Worm (Caenorhabditis elegans): Measurements from ENCODE around the gene F36D3.16.
A peak's percentile ranks its signal among the peaks of the same experiment; 100 is the strongest.

The F36D3.16 gene

DNA sequence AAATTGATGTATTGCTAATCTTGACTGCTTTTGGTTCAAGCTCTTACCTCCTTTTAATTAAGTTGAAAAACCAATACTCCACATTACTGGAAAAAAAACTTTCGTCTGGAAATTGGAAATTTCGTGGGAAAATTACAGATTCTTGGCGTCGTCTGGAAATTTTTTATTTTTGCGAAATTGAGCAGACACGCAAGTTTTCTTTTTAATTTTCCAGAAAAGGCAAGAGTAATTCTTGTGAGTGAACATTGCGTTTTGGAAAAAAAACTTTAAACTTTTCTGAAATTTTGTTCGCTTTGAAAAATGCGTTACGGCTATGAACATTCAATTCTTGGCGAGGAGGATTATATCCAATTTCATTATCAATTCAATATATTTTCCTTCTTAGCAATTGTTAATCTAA, 37.7 kb downstream of the F36D3.16 start, which contains the start of gene sru-45:
Gene sru-45, plus strand, starts transcription at position 301 of the 400 bp plus-strand sequence.
- no peak for TF ChIP-seq efl-3 (GFP tag; optimal IDR thresholded peaks at IDR 0.05)
- TF ChIP-seq snpc-4 (tag; optimal IDR thresholded peaks at IDR 0.05), result no peak
- TF ChIP-seq lin-35 (GFP tag; optimal IDR thresholded peaks at IDR 0.05), result no peak
- no peak for TF ChIP-seq zag-1 (tag; optimal IDR thresholded peaks at IDR 0.05)
- no peak for TF ChIP-seq isw-1 (GFP tag; IDR thresholded peaks at IDR 0.05)
- no peak for TF ChIP-seq zip-4 (GFP tag; optimal IDR thresholded peaks at IDR 0.05)
- no peak for TF ChIP-seq elt-3 (tag; optimal IDR thresholded peaks at IDR 0.05)
- TF ChIP-seq efl-1 (optimal IDR thresholded peaks at IDR 0.05), result no peak
- no peak for TF ChIP-seq efl-1 (GFP tag; optimal IDR thresholded peaks at IDR 0.05 in 1 of 2)
- TF ChIP-seq nhr-77 (tag; optimal IDR thresholded peaks at IDR 0.05), result no peak
- no peak for TF ChIP-seq jun-1 (tag; optimal IDR thresholded peaks at IDR 0.05)
- no peak for TF ChIP-seq ama-1 (optimal IDR thresholded peaks at IDR 0.05)
- TF ChIP-seq nhr-19 (GFP tag; conservative IDR thresholded peaks at IDR 0.05), result no peak
- TF ChIP-seq ceh-82 (tag; optimal IDR thresholded peaks at IDR 0.05), result no peak
- TF ChIP-seq nhr-47 (tag; optimal IDR thresholded peaks at IDR 0.05), result no peak
- no peak for TF ChIP-seq fos-1 (tag; optimal IDR thresholded peaks at IDR 0.05)
- no peak for TF ChIP-seq pqm-1 (tag; optimal IDR thresholded peaks at IDR 0.05)

DNA sequence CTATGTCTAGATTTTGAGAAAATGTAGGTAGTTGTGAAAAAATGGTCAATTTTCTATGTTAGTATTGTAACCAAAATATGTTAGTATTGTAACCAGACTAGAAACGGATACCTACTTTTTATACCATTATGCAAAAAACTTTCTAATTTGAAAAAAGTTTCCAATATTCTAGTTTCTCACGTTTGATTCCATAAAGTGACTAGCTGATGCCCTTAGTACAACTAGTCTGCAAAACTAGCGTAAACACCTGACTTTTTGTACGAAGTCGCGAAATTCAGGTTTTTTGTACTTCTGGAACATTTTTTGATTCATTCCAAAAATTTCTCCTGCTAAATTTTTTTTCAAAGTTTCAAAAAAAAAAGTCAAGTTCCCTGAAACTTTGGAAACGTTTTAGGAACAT, 40.2 kb downstream of the F36D3.16 start:
- TF ChIP-seq C04F5.9 (tag; optimal IDR thresholded peaks at IDR 0.05), result no peak
- TF ChIP-seq lin-15B (tag; optimal IDR thresholded peaks at IDR 0.05), result no peak
- no peak for TF ChIP-seq vab-15 (tag; optimal IDR thresholded peaks at IDR 0.05)
- no peak for TF ChIP-seq mdl-1 (tag; optimal IDR thresholded peaks at IDR 0.05)
- TF ChIP-seq F16B12.6 (tag; optimal IDR thresholded peaks at IDR 0.05), result no peak
- TF ChIP-seq unc-30 (tag; optimal IDR thresholded peaks at IDR 0.05), result no peak
- TF ChIP-seq efl-1 (optimal IDR thresholded peaks at IDR 0.05), result no peak
- no peak for TF ChIP-seq efl-1 (GFP tag; optimal IDR thresholded peaks at IDR 0.05 in 1 of 2)
- no peak for TF ChIP-seq nhr-28 (tag; optimal IDR thresholded peaks at IDR 0.05)
- no peak for TF ChIP-seq hpl-2 (GFP tag; optimal IDR thresholded peaks at IDR 0.05)

DNA sequence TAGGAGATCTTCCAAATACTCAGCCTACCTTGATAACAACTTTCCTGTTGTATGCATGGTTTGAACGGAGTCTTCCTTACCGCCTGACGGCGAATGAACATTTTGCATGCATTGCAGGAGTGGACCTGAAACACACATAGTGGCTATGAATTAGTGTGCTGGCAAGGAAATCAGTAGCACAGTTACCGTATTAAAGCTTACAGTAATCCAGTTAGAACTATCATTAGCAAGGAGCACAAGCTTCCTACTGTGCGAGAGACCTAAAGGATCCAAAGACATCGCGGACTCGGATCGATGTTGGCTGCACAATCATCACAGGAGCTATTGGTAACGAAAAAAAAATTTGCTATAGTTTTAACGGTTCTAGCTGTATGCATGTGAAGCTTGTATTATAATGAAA, 42.8 kb downstream of the F36D3.16 start, which contains the start of gene nhr-233:
Gene nhr-233, minus strand, starts transcription at position 101 of the 400 bp plus-strand sequence.
- no peak for TF ChIP-seq dsc-1 (tag; optimal IDR thresholded peaks at IDR 0.05)
- no peak for TF ChIP-seq lin-35 (GFP tag; optimal IDR thresholded peaks at IDR 0.05)
- no peak for TF ChIP-seq swsn-7 (tag; optimal IDR thresholded peaks at IDR 0.05)
- TF ChIP-seq vab-15 (tag; optimal IDR thresholded peaks at IDR 0.05), result no peak
- no peak for TF ChIP-seq lin-13 (GFP tag; optimal IDR thresholded peaks at IDR 0.05)
- no peak for TF ChIP-seq Y116A8C.19 (tag; optimal IDR thresholded peaks at IDR 0.05; ENCODE audit: borderline replicate concordance)
- TF ChIP-seq skn-1 (tag; optimal IDR thresholded peaks at IDR 0.05), result no peak
- TF ChIP-seq jun-1 (tag; optimal IDR thresholded peaks at IDR 0.05), result no peak
- no peak for TF ChIP-seq aha-1 (tag; optimal IDR thresholded peaks at IDR 0.05)
- no peak for TF ChIP-seq sox-4 (tag; optimal IDR thresholded peaks at IDR 0.05)
- no peak for TF ChIP-seq ceh-82 (tag; optimal IDR thresholded peaks at IDR 0.05)
- no peak for TF ChIP-seq nhr-11 (tag; optimal IDR thresholded peaks at IDR 0.05)

DNA sequence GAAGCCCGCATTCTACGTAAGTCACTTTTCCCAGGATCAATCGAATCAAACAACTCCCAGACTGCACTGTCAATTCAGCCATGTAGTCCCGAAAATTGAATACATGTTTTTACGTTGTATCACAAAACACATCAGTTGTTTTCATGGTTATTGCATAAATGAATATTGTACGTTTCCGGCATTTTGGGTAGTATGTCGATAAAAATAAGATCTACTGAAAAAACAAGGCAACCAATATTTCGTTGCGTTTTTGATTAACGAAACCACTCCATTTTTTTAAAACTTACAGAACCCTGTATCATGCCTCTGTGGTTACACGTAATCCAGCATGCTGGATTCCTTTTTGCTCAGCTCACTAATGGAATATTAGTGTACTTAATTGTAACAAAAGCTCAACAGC, 45.3 kb downstream of the F36D3.16 start, which contains the start of gene str-149:
Gene str-149, plus strand, starts transcription at position 301 of the 400 bp plus-strand sequence.
- TF ChIP-seq ceh-88 (GFP tag; IDR thresholded peaks at IDR 0.05) (no peak), Y116A8C.19 (tag; optimal IDR thresholded peaks at IDR 0.05; ENCODE audit: borderline replicate concordance) (no peak), C04F5.9 (tag; optimal IDR thresholded peaks at IDR 0.05) (no peak), efl-1 (optimal IDR thresholded peaks at IDR 0.05) (no peak), efl-1 (GFP tag; optimal IDR thresholded peaks at IDR 0.05 in 1 of 2) (peak in 1 of 2 experiments; percentile 53)

DNA sequence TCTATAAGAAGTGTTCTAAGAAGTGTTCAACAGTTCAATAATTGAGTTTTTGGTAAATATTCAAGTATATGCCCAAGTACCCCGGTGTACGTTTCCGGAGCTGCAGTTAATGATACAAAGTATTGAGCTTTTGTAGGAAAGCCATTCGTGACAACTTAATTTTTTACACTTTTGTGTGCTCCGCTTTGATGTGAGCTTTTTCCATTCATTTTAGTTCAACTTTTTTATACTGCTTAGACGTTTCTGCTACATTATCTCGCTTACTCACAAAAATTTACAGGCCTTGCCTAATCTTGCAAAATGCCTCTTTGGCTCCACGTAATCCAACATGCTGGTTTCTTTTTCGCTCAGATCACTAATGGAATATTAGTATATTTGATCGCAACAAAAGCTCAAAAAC, 48.0 kb downstream of the F36D3.16 start, which contains the start of gene str-151:
Gene str-151, plus strand, starts transcription at position 301 of the 400 bp plus-strand sequence.
- TF ChIP-seq hpl-2 (GFP tag; optimal IDR thresholded peaks at IDR 0.05), result no peak
- TF ChIP-seq efl-1 (optimal IDR thresholded peaks at IDR 0.05), result no peak
- peak in 1 of 2 experiments; percentile 4 for TF ChIP-seq efl-1 (GFP tag; optimal IDR thresholded peaks at IDR 0.05 in 1 of 2)

Data from whole organism, L1 larva.